Fruit fly (Drosophila melanogaster) Kc167 (cell line): ENCODE data around the gene nbs.

ENCODE experiments used
- Myc ChIP-seq: fragments of >200 bp; optimal IDR thresholded peaks from 2 replicates; lab custom pipeline; 2017; ENCODE audit warnings: missing external identifiers
- Sin3A ChIP-seq: fragments of >200 bp; optimal IDR thresholded peaks from 2 replicates; lab custom pipeline; 2018; ENCODE audit warnings: missing external identifiers
- h ChIP-seq: fragments of >200 bp; optimal IDR thresholded peaks from 3 replicates; lab custom pipeline; 2018; ENCODE audit warnings: missing external identifiers
- insv ChIP-seq: fragments of >200 bp; optimal IDR thresholded peaks from 3 replicates; lab custom pipeline; 2018; ENCODE audit warnings: missing external identifiers
- psq ChIP-seq: fragments of >200 bp; optimal IDR thresholded peaks from 2 replicates; lab custom pipeline; 2017; ENCODE audit warnings: missing external identifiers
- ttk ChIP-seq: sonication (Bioruptor generic); optimal IDR thresholded peaks from 2 replicates; lab custom pipeline; 2017; ENCODE audit warnings: missing external identifiers

DNA sequence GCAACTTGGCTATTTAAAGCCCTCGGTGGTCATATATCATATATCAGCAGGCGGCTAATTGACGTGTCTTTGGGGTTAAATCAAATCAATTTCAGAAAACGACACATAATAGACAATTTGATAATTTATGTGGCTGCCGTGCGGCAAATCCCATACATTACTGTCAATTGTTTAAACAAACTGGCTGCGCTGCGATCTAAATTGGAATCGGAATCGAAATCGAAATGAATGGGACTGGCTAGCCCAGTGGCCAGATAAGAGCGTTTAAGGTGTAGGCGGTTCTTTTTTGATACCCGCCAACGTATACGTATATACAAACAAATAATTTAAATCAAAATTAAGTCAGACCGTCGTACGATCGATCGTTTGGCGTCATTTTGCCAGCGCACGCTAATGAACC is 45.4 kb upstream of the nbs start:
- TF ChIP-seq h (no peak), ttk (no peak), Myc (lab: Kevin White, UChicago) (no peak), insv (lab: Kevin White, UChicago) (no peak), psq (lab: Kevin White, UChicago) (no peak), Sin3A (lab: Kevin White, UChicago) (no peak)
